Fruit fly (Drosophila melanogaster) whole organism, embryonic: ENCODE measurements around the gene CG31710.

Source experiments
- Atf6 ChIP-seq: fragments of 200-800 bp; sonication (Bioruptor generic); IDR thresholded peaks from 2 replicates; pipeline ENCODE4 v1.3.6; 2022; ENCODE audit warnings: missing biosample characterization, missing genetic modification characterization
- CG12071 ChIP-seq: fragments of 200-800 bp; sonication (Bioruptor generic); optimal IDR thresholded peaks from 3 replicates; lab custom pipeline; 2018; ENCODE audit warnings: missing biosample characterization, mild to moderate bottlenecking, missing genetic modification characterization
- CG13123 ChIP-seq: fragments of 200-800 bp; sonication (Bioruptor generic); optimal IDR thresholded peaks from 2 replicates; lab custom pipeline; 2016; ENCODE audit warnings: missing biosample characterization, missing genetic modification characterization
- CG14965 ChIP-seq: fragments of 200-800 bp; sonication (Bioruptor generic); optimal IDR thresholded peaks from 2 replicates; lab custom pipeline; 2016; ENCODE audit warnings: missing biosample characterization, missing genetic modification characterization, borderline replicate concordance
- CG2120 ChIP-seq: fragments of 200-800 bp; sonication (Bioruptor generic); optimal IDR thresholded peaks from 3 replicates; lab custom pipeline; 2016; ENCODE audit warnings: missing biosample characterization, missing genetic modification characterization
- CG32532 ChIP-seq: fragments of 200-800 bp; sonication (Bioruptor generic); IDR thresholded peaks from 2 replicates; pipeline ENCODE4 v1.3.6; 2022; ENCODE audit warnings: missing biosample characterization, missing genetic modification characterization
- CG34376 ChIP-seq: fragments of 200-800 bp; sonication (Bioruptor generic); optimal IDR thresholded peaks from 2 replicates; lab custom pipeline; 2018; ENCODE audit warnings: missing biosample characterization, mild to moderate bottlenecking, missing genetic modification characterization
- CG6254 ChIP-seq: fragments of 200-800 bp; sonication (Bioruptor generic); optimal IDR thresholded peaks from 3 replicates; lab custom pipeline; 2017; ENCODE audit warnings: mild to moderate bottlenecking, missing biosample characterization, missing genetic modification reagents, missing genetic modification characterization
- CG6854 ChIP-seq: fragments of 200-800 bp; sonication (Bioruptor generic); optimal IDR thresholded peaks from 3 replicates; lab custom pipeline; 2017; ENCODE audit warnings: missing biosample characterization, mild to moderate bottlenecking, missing genetic modification characterization
- CG7372 ChIP-seq: fragments of 200-800 bp; sonication (Bioruptor generic); IDR thresholded peaks from 2 replicates; pipeline ENCODE4 v1.3.6; 2022; ENCODE audit warnings: missing biosample characterization, missing genetic modification characterization
- CG7839 ChIP-seq: fragments of 200-800 bp; sonication (Bioruptor generic); optimal IDR thresholded peaks from 3 replicates; lab custom pipeline; 2018; ENCODE audit warnings: missing biosample characterization, mild to moderate bottlenecking, missing genetic modification characterization, moderate library complexity
- CoRest ChIP-seq: fragments of 200-800 bp; sonication (Bioruptor generic); optimal IDR thresholded peaks from 3 replicates; lab custom pipeline; 2018; ENCODE audit warnings: missing biosample characterization, mild to moderate bottlenecking, missing genetic modification characterization, moderate library complexity
- CrebB ChIP-seq: fragments of 200-800 bp; sonication (Bioruptor generic); optimal IDR thresholded peaks from 3 replicates; lab custom pipeline; 2018; ENCODE audit warnings: missing biosample characterization, mild to moderate bottlenecking, missing genetic modification characterization
- D ChIP-seq, 2 experiments: fragments of 200-800 bp in 1 of 2; fragments of >200 bp in 1 of 2; sonication (Bioruptor generic) in 1 of 2; optimal IDR thresholded peaks; 2 replicates in 1 of 2; 3 replicates in 1 of 2; lab custom pipeline; 2017; ENCODE audit warnings: mild to moderate bottlenecking in 1 of 2, missing biosample characterization in 1 of 2, missing genetic modification characterization in 1 of 2, missing genetic modification reagents in 1 of 2
- Dip2 ChIP-seq: fragments of 200-800 bp; sonication (Bioruptor generic); IDR thresholded peaks from 2 replicates; pipeline ENCODE4 v1.3.6; 2022; ENCODE audit warnings: missing biosample characterization, missing genetic modification characterization
- E2f1 ChIP-seq: fragments of 200-800 bp; sonication (Bioruptor generic); IDR thresholded peaks from 2 replicates; pipeline ENCODE4 v1.3.6; 2022; ENCODE audit warnings: missing biosample characterization, missing genetic modification characterization
- GATAe ChIP-seq: fragments of 200-800 bp; sonication (Bioruptor generic); conservative IDR thresholded peaks from 2 replicates; pipeline ENCODE4 v1.3.6; 2022; ENCODE audit warnings: missing biosample characterization, missing genetic modification characterization
- HLH4C ChIP-seq: fragments of 200-800 bp; sonication (Bioruptor generic); IDR thresholded peaks from 3 replicates; pipeline ENCODE4 v1.3.6; 2022; ENCODE audit warnings: missing biosample characterization, missing genetic modification characterization; ENCODE audit not compliant: partially characterized antibody
- Hey ChIP-seq: fragments of 200-800 bp; sonication (Bioruptor generic); optimal IDR thresholded peaks from 3 replicates; lab custom pipeline; 2018; ENCODE audit warnings: missing biosample characterization, mild to moderate bottlenecking, missing genetic modification characterization
- Lim3 ChIP-seq: fragments of 200-800 bp; sonication (Bioruptor generic); IDR thresholded peaks from 2 replicates; pipeline ENCODE4 v1.3.6; 2022; ENCODE audit warnings: missing biosample characterization, missing genetic modification characterization
- Med ChIP-seq: fragments of 200-800 bp; sonication (Bioruptor generic); peaks from one replicate; lab custom pipeline; 2016; ENCODE audit warnings: missing biosample characterization, missing genetic modification characterization, mild to moderate bottlenecking, inconsistent platforms, moderate library complexity
- Meics ChIP-seq: fragments of 200-800 bp; sonication (Bioruptor generic); optimal IDR thresholded peaks from 2 replicates; lab custom pipeline; 2017; ENCODE audit warnings: missing biosample characterization, mild to moderate bottlenecking, missing genetic modification characterization
- Pdp1 ChIP-seq, 2 experiments: fragments of 200-800 bp; sonication (Bioruptor generic); optimal IDR thresholded peaks; 3 replicates each; lab custom pipeline; 2016; ENCODE audit warnings: missing biosample characterization in 2 of 2, missing genetic modification characterization in 2 of 2, mild to moderate bottlenecking in 1 of 2, moderate library complexity in 1 of 2
- Rfx ChIP-seq: fragments of 200-800 bp; sonication (Bioruptor generic); IDR thresholded peaks from 2 replicates; pipeline ENCODE4 v1.3.6; 2022; ENCODE audit warnings: missing biosample characterization, missing genetic modification characterization
- YL-1 ChIP-seq: fragments of 200-800 bp; sonication (Bioruptor generic); optimal IDR thresholded peaks from 3 replicates; lab custom pipeline; 2017; ENCODE audit warnings: missing biosample characterization, mild to moderate bottlenecking, missing genetic modification characterization
- bigmax ChIP-seq: fragments of 200-800 bp; sonication (Bioruptor generic); optimal IDR thresholded peaks from 2 replicates; lab custom pipeline; 2018; ENCODE audit warnings: missing biosample characterization, mild to moderate bottlenecking, missing genetic modification characterization
- chinmo ChIP-seq: fragments of 200-800 bp; sonication (Bioruptor generic); IDR thresholded peaks from 4 replicates; pipeline ENCODE4 v1.3.6; 2022; ENCODE audit warnings: missing biosample characterization, missing genetic modification characterization; ENCODE audit not compliant: partially characterized antibody
- crol ChIP-seq: fragments of 200-800 bp; sonication (Bioruptor generic); IDR thresholded peaks from 2 replicates; pipeline ENCODE4 v1.3.6; 2022; ENCODE audit warnings: missing biosample characterization, missing genetic modification characterization
- cwo ChIP-seq: fragments of 200-800 bp; sonication (Bioruptor generic); optimal IDR thresholded peaks from 3 replicates; lab custom pipeline; 2017; ENCODE audit warnings: missing biosample characterization, missing genetic modification characterization, mild to moderate bottlenecking, moderate library complexity, missing genetic modification reagents
- danr ChIP-seq: fragments of 200-800 bp; sonication (Bioruptor generic); IDR thresholded peaks from 2 replicates; pipeline ENCODE4 v1.3.6; 2022; ENCODE audit warnings: missing biosample characterization, missing genetic modification characterization
- exex ChIP-seq: fragments of 200-800 bp; sonication (Bioruptor generic); optimal IDR thresholded peaks from 4 replicates; lab custom pipeline; 2018; ENCODE audit warnings: missing biosample characterization, mild to moderate bottlenecking, missing genetic modification characterization, moderate library complexity
- fd96Cb ChIP-seq: fragments of 200-800 bp; sonication (Bioruptor generic); optimal IDR thresholded peaks from 2 replicates; lab custom pipeline; 2018; ENCODE audit warnings: missing biosample characterization, mild to moderate bottlenecking, missing genetic modification characterization, moderate library complexity
- ftz-f1 ChIP-seq: fragments of 200-800 bp; sonication (Bioruptor generic); optimal IDR thresholded peaks from 2 replicates; lab custom pipeline; 2016; ENCODE audit warnings: missing biosample characterization, missing genetic modification characterization
- grn ChIP-seq: fragments of 200-800 bp; sonication (Bioruptor generic); optimal IDR thresholded peaks from 3 replicates; lab custom pipeline; 2017; ENCODE audit warnings: missing biosample characterization, missing genetic modification characterization
- jigr1 ChIP-seq: fragments of 200-800 bp; sonication (Bioruptor generic); IDR thresholded peaks from 3 replicates; pipeline ENCODE4 v1.3.6; 2022; ENCODE audit warnings: missing biosample characterization, missing genetic modification characterization
- lab ChIP-seq: fragments of 200-800 bp; sonication (Bioruptor generic); optimal IDR thresholded peaks from 3 replicates; lab custom pipeline; 2017; ENCODE audit warnings: missing biosample characterization, missing genetic modification characterization, mild to moderate bottlenecking, moderate library complexity, missing genetic modification reagents
- lbe ChIP-seq: fragments of 200-800 bp; sonication (Bioruptor generic); optimal IDR thresholded peaks from 2 replicates; lab custom pipeline; 2016; ENCODE audit warnings: missing biosample characterization, mild to moderate bottlenecking, missing genetic modification characterization
- mirr ChIP-seq: fragments of 200-800 bp; sonication (Bioruptor generic); optimal IDR thresholded peaks from 3 replicates; lab custom pipeline; 2018; ENCODE audit warnings: missing biosample characterization, mild to moderate bottlenecking, missing genetic modification characterization
- nerfin-2 ChIP-seq: fragments of 200-800 bp; sonication (Bioruptor generic); IDR thresholded peaks from 2 replicates; pipeline ENCODE4 v1.3.6; 2022; ENCODE audit warnings: missing biosample characterization, missing genetic modification characterization; ENCODE audit not compliant: partially characterized antibody
- rib ChIP-seq: fragments of 200-800 bp; sonication (Bioruptor generic); IDR thresholded peaks from 2 replicates; pipeline ENCODE4 v1.3.6; 2022; ENCODE audit warnings: missing biosample characterization, missing genetic modification characterization
- sqz ChIP-seq: fragments of 200-800 bp; sonication (Bioruptor generic); optimal IDR thresholded peaks from 3 replicates; lab custom pipeline; 2018; ENCODE audit warnings: missing biosample characterization, mild to moderate bottlenecking, missing genetic modification characterization
- sug ChIP-seq: fragments of 200-800 bp; optimal IDR thresholded peaks from 2 replicates; lab custom pipeline; 2019; ENCODE audit warnings: missing biosample characterization, mild to moderate bottlenecking, missing genetic modification characterization, moderate library complexity

The CG31710 gene

dm6 chr2L:9692364-9693348 lies 13.1 kb downstream of the CG31710 start (continued):
- no peak for TF ChIP-seq bigmax (GFP tag; lab: Kevin White, UChicago)
- TF ChIP-seq CrebB (tag; lab: Kevin White, UChicago), result no peak
- no peak for TF ChIP-seq Dip2 (GFP tag; lab: Robert Waterston, UW)
- TF ChIP-seq ftz-f1 (GFP tag; lab: Kevin White, UChicago), result no peak

- no peak for TF ChIP-seq jigr1 (GFP tag; lab: Robert Waterston, UW)
- TF ChIP-seq exex, result peak; percentile 78
- TF ChIP-seq chinmo (GFP tag; lab: Robert Waterston, UW), result 0 out of 4 replicates have a peak, but pooled peaks have one; percentile 18
- TF ChIP-seq CG13123 (GFP tag; lab: Kevin White, UChicago), result no peak
- TF ChIP-seq CG14965 (GFP tag; lab: Kevin White, UChicago), result no peak
- no peak for TF ChIP-seq danr
- no peak for TF ChIP-seq nerfin-2 (GFP tag; lab: Robert Waterston, UW)
- peak; percentile 14 for TF ChIP-seq grn
- TF ChIP-seq GATAe (GFP tag; lab: Robert Waterston, UW), result no peak
- peak; percentile 91 for TF ChIP-seq sug
- TF ChIP-seq CG6854 (GFP tag; lab: Kevin White, UChicago), result no peak
- peak; percentile 21 for TF ChIP-seq CG34376
- peak; percentile 63 for TF ChIP-seq Hey (tag; lab: Kevin White, UChicago)
- peak; percentile 5 for TF ChIP-seq mirr (GFP tag; lab: Kevin White, UChicago)
- TF ChIP-seq Lim3, result no peak
- no peak for TF ChIP-seq CG2120
- TF ChIP-seq lbe (GFP tag; lab: Kevin White, UChicago), result no peak
- TF ChIP-seq, all 482 proteins: peak for 7
Measured at dm6 chr2L:9691230-9691629, 14.5 kb downstream of the CG31710 start.

DNA sequence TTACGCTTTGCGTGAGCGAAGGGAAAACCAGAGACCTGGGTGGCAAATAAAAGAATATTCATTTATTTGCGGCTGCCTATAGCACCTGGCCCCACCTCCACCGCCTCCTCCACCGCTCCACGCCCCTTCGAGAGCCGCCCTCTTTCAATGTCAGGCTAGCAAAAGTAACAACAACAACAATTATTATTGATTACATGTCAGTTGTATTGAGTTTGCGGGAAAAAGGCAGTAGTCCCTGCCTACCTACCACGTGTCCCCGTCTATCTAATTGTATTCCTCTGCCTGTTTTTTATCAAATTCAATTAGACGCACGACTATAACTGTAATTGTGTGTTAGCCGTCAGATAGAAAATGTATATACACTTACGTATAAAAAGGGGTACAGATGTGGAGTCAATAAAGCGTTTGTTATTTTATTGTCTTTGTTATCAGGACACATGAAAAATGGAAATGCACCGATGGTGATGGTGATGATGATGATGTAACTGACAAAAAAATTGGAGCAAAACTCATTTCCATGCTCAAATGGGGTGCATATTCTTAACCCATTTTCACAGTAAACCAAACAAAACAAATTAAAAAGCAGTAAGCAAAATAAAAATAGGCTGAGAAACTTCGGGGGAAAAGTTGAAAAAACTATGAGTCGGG lies 15.1 kb downstream of the CG31710 start:
- TF ChIP-seq Pdp1 (GFP tag; optimal IDR thresholded peaks at IDR 0.05; lab: Kevin White, UChicago) (peak in 1 of 2 experiments; percentile 58), rib (GFP tag; lab: Robert Waterston, UW) (0 out of 2 replicates have a peak, but pooled peaks have one; percentile 12), lab (GFP tag; lab: Kevin White, UChicago) (peak; percentile 86), Med (peak; percentile 58), CG12071 (GFP tag; lab: Kevin White, UChicago) (no peak), CG7839 (tag; lab: Kevin White, UChicago) (no peak), cwo (GFP tag; lab: Kevin White, UChicago) (peak; percentile 13), chinmo (GFP tag; lab: Robert Waterston, UW) (0 out of 4 replicates have a peak, but pooled peaks have one; percentile 16), CG32532 (GFP tag; lab: Robert Waterston, UW) (peak; percentile 43; the same call in 1 of the 2 replicates)

- peak; percentile 62 for TF ChIP-seq sqz
- no peak for TF ChIP-seq Meics (GFP tag; lab: Kevin White, UChicago)
- no peak for TF ChIP-seq E2f1 (GFP tag; lab: Robert Waterston, UW)
- no peak for TF ChIP-seq Atf6 (GFP tag; lab: Robert Waterston, UW)
- TF ChIP-seq CoRest (tag; lab: Kevin White, UChicago), result no peak
- no peak for TF ChIP-seq D (optimal IDR thresholded peaks at IDR 0.05; lab: Kevin White, UChicago)
- TF ChIP-seq D (GFP tag; optimal IDR thresholded peaks at IDR 0.05; lab: Kevin White, UChicago), result no peak
- TF ChIP-seq Rfx (GFP tag; lab: Robert Waterston, UW), result 0 out of 2 replicates have a peak, but pooled peaks have one; percentile 36
- no peak for TF ChIP-seq CG6254 (GFP tag; lab: Kevin White, UChicago)
- no peak for TF ChIP-seq fd96Cb (tag; lab: Kevin White, UChicago)
- no peak for TF ChIP-seq HLH4C (GFP tag; lab: Robert Waterston, UW)
- no peak for TF ChIP-seq CG7372 (GFP tag; lab: Robert Waterston, UW)
- no peak for TF ChIP-seq YL-1 (GFP tag; lab: Kevin White, UChicago)
- TF ChIP-seq crol (GFP tag; lab: Robert Waterston, UW), result peak; percentile 2; the same call in 1 of the 2 replicates
Measured at dm6 chr2L:9685993-9686392, 19.8 kb downstream of the CG31710 start.
